Worm (Caenorhabditis elegans): ENCODE data around the gene pals-21.
"Not testable (repeated sequence)": the region's sequence is repeated elsewhere in the genome, so short reads cannot be mapped to it uniquely, and the experiment has no call there.

ce11 chrIII:1377903-1378302 is 2.5 kb downstream of the pals-21 start, which contains the start of gene pals-40:
- not testable (repeated sequence) for TF ChIP-seq W03F9.2, him-1 (tag; optimal IDR thresholded peaks at IDR 0.05)
